Fruit fly (Drosophila melanogaster): ENCODE results near the gene CG31909.
A peak's percentile ranks its signal among the peaks of the same experiment; 100 is the strongest.

Gene CG31909

DNA sequence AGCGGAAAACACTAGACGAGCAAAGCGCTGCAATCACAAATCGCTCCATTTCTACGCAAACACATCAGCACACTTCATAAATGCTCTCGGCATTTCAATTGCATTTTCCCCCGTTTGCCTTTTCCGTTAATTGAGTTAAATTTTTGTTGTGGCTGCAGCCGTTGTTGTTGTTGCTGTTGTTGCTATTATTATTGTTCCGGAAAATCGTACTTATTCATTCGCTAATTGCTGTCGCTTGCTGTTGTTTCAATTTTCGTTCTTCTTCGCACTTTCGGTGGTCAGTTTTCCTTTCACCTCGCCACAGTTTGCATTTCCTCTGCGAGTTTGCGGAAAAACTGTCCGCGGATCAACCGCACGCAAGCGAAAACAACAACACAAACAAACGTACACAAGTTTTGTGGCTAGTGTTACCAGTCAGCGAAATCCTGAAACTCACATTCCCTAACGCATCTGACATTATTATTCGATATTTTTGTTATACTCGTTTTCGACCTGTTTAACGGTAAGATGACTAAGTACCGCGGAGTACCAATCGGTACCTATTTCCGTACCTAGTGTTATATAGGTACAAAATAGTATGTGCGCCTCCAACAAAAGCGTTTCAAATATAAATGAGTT lies 37.6 kb upstream of the CG31909 start, which contains the start of gene CG13784 (continued):
- TF ChIP-seq chn (GFP tag; optimal IDR thresholded peaks at IDR 0.05) (peak; percentile 19), maf-S (GFP tag; optimal IDR thresholded peaks at IDR 0.05) (no peak), gsb-n (tag; optimal IDR thresholded peaks at IDR 0.05) (peak; percentile 44), lbe (GFP tag; optimal IDR thresholded peaks at IDR 0.05) (peak; percentile 23), PHDP (tag; optimal IDR thresholded peaks at IDR 0.05) (peak; percentile 35), CG17829 (tag; optimal IDR thresholded peaks at IDR 0.05) (peak; percentile 59), sens-2 (GFP tag; IDR thresholded peaks at IDR 0.05) (no peak), Lpt (GFP tag; optimal IDR thresholded peaks at IDR 0.05) (no peak), CG2120 (GFP tag; optimal IDR thresholded peaks at IDR 0.05) (peak; percentile 55), Ssrp (tag; optimal IDR thresholded peaks at IDR 0.05) (no peak), Aef1 (GFP tag; IDR thresholded peaks at IDR 0.05) (peak; percentile 70), ato (GFP tag; IDR thresholded peaks at IDR 0.05; ENCODE audit: partially characterized antibody) (no peak), Fer1 (GFP tag; optimal IDR thresholded peaks at IDR 0.05) (peak; percentile 50), Fer3 (tag; optimal IDR thresholded peaks at IDR 0.05) (peak; percentile 13), Eip74EF (GFP tag; optimal IDR thresholded peaks at IDR 0.05) (peak in 1 of 2 experiments; percentile 32), Myb (GFP tag; optimal IDR thresholded peaks at IDR 0.05) (peak; percentile 69), gfzf (GFP tag; optimal IDR thresholded peaks at IDR 0.05) (peak; percentile 96), grn (GFP tag; optimal IDR thresholded peaks at IDR 0.05) (no peak), fu2 (GFP tag; optimal IDR thresholded peaks at IDR 0.05) (no peak), shn (GFP tag; optimal IDR thresholded peaks at IDR 0.05) (peak; percentile 8), Ravus (GFP tag; IDR thresholded peaks at IDR 0.05) (no peak), CG12219 (GFP tag; optimal IDR thresholded peaks at IDR 0.05) (peak; percentile 12), CG15073 (GFP tag; optimal IDR thresholded peaks at IDR 0.05) (no peak), Bteb2 (GFP tag; optimal IDR thresholded peaks at IDR 0.05) (no peak), jigr1 (GFP tag; IDR thresholded peaks at IDR 0.05) (no peak), CG8924 (tag; optimal IDR thresholded peaks at IDR 0.05) (peak; percentile 68), TFAM (GFP tag; optimal IDR thresholded peaks at IDR 0.05) (no peak), HmgD (GFP tag; optimal IDR thresholded peaks at IDR 0.05) (peak; percentile 31), mld (GFP tag; IDR thresholded peaks at IDR 0.05; ENCODE audit: partially characterized antibody) (peak; percentile 55; the same call in 1 of the 3 replicates), tup (GFP tag; optimal IDR thresholded peaks at IDR 0.05) (no peak), dpn (GFP tag; optimal IDR thresholded peaks at IDR 0.05) (peak in 1 of 2 experiments; percentile 28), kah (GFP tag; optimal IDR thresholded peaks at IDR 0.05) (no peak), fd64A (GFP tag; optimal IDR thresholded peaks at IDR 0.05) (no peak), CG10462 (GFP tag; optimal IDR thresholded peaks at IDR 0.05) (peak; percentile 65), mam (GFP tag; optimal IDR thresholded peaks at IDR 0.05) (peak; percentile 13), CG15601 (tag; optimal IDR thresholded peaks at IDR 0.05) (peak; percentile 35), tap (tag; optimal IDR thresholded peaks at IDR 0.05) (no peak), CG11456 (GFP tag; IDR thresholded peaks at IDR 0.05) (no peak), pnt (GFP tag; optimal IDR thresholded peaks at IDR 0.05) (no peak), bowl (GFP tag; IDR thresholded peaks at IDR 0.05) (no peak), CG15269 (tag; optimal IDR thresholded peaks at IDR 0.05) (peak; percentile 51), Rx (GFP tag; IDR thresholded peaks at IDR 0.05) (no peak), Asciz (GFP tag; optimal IDR thresholded peaks at IDR 0.05) (no peak), zfh2 (GFP tag; optimal IDR thresholded peaks at IDR 0.05) (peak; percentile 24), caup (GFP tag; optimal IDR thresholded peaks at IDR 0.05; ENCODE audit: severe bottlenecking) (peak; percentile 54), CG31365 (tag; optimal IDR thresholded peaks at IDR 0.05) (peak; percentile 27), CG16813 (GFP tag; IDR thresholded peaks at IDR 0.05; ENCODE audit: partially characterized antibody) (peak; percentile 53; the same call in 2 of the 3 replicates), hkb (optimal IDR thresholded peaks at IDR 0.05) (no peak), hkb (GFP tag; IDR thresholded peaks at IDR 0.05) (peak; percentile 38; the same call in 1 of the 2 replicates), D19B (GFP tag; optimal IDR thresholded peaks at IDR 0.05) (no peak)
